Fruit fly (Drosophila melanogaster): Measurements from ENCODE around the gene Pdha.

The Pdha gene

dm6 chrX:4666650-4667360, 35.3 kb upstream of the Pdha start, which contains the start of gene CG3009 (continued):
- TF ChIP-seq lbe (GFP tag; optimal IDR thresholded peaks at IDR 0.05) (peak; percentile 90), CG18476 (GFP tag; optimal IDR thresholded peaks at IDR 0.05) (peak; percentile 93), dm (GFP tag; optimal IDR thresholded peaks at IDR 0.05) (peak; percentile 92), CG2889 (GFP tag; IDR thresholded peaks at IDR 0.05) (peak; percentile 95), kay (GFP tag; optimal IDR thresholded peaks at IDR 0.05) (peak; percentile 93), CG10565 (GFP tag; optimal IDR thresholded peaks at IDR 0.05) (peak; percentile 80), Sox102F (GFP tag; optimal IDR thresholded peaks at IDR 0.05) (peak; percentile 97), corto (GFP tag; optimal IDR thresholded peaks at IDR 0.05) (peak; percentile 88), Hand (GFP tag; optimal IDR thresholded peaks at IDR 0.05) (peak; percentile 97), CG7963 (GFP tag; IDR thresholded peaks at IDR 0.05; ENCODE audit: partially characterized antibody) (no peak), CG8924 (tag; optimal IDR thresholded peaks at IDR 0.05) (peak; percentile 97), CG10431 (GFP tag; optimal IDR thresholded peaks at IDR 0.05) (peak; percentile 85), CG9727 (GFP tag; optimal IDR thresholded peaks at IDR 0.05) (peak; percentile 95), CG8281 (tag; optimal IDR thresholded peaks at IDR 0.05) (peak; percentile 88), Hmx (GFP tag; optimal IDR thresholded peaks at IDR 0.05) (peak; percentile 89), CG17359 (tag; optimal IDR thresholded peaks at IDR 0.05) (peak; percentile 97), esg (GFP tag; conservative IDR thresholded peaks at IDR 0.05) (peak; percentile 97), repo (GFP tag; optimal IDR thresholded peaks at IDR 0.05) (peak; percentile 97), CG15011 (GFP tag; optimal IDR thresholded peaks at IDR 0.05) (peak; percentile 94), CG13424 (tag; optimal IDR thresholded peaks at IDR 0.05) (peak; percentile 98), stwl (tag; optimal IDR thresholded peaks at IDR 0.05) (peak; percentile 26), oc (tag; optimal IDR thresholded peaks at IDR 0.05) (peak; percentile 95), ab (GFP tag; optimal IDR thresholded peaks at IDR 0.05) (peak; percentile 87), Bgb (GFP tag; IDR thresholded peaks at IDR 0.05; ENCODE audit: partially characterized antibody) (peak; percentile 29; the same call in 1 of the 2 replicates), CG11085 (GFP tag; IDR thresholded peaks at IDR 0.05) (peak; percentile 95), tap (tag; optimal IDR thresholded peaks at IDR 0.05) (peak; percentile 95), CG3407 (GFP tag; optimal IDR thresholded peaks at IDR 0.05) (peak; percentile 92), Six4 (GFP tag; optimal IDR thresholded peaks at IDR 0.05) (peak; percentile 95), CG34376 (GFP tag; optimal IDR thresholded peaks at IDR 0.05) (peak; percentile 99), wdn (GFP tag; IDR thresholded peaks at IDR 0.05) (peak; percentile 98), CG10321 (GFP tag; IDR thresholded peaks at IDR 0.05) (peak; percentile 82), shn (GFP tag; optimal IDR thresholded peaks at IDR 0.05) (peak; percentile 98), CG31224 (GFP tag; IDR thresholded peaks at IDR 0.05) (peak; percentile 95), CG15073 (GFP tag; optimal IDR thresholded peaks at IDR 0.05) (peak; percentile 69), HLH4C (GFP tag; IDR thresholded peaks at IDR 0.05; ENCODE audit: partially characterized antibody) (peak; percentile 36; the same call in 1 of the 3 replicates), Bteb2 (GFP tag; optimal IDR thresholded peaks at IDR 0.05) (peak; percentile 97), gro (GFP tag; optimal IDR thresholded peaks at IDR 0.05) (peak; percentile 98), phol (tag; optimal IDR thresholded peaks at IDR 0.05) (peak; percentile 94), CG10654 (GFP tag; optimal IDR thresholded peaks at IDR 0.05) (peak; percentile 96), CrebB (tag; optimal IDR thresholded peaks at IDR 0.05) (peak; percentile 95), zen (tag; optimal IDR thresholded peaks at IDR 0.05) (peak; percentile 83), sqz (GFP tag; optimal IDR thresholded peaks at IDR 0.05) (peak; percentile 99), CG17328 (GFP tag; IDR thresholded peaks at IDR 0.05) (peak; percentile 95), Kr (GFP tag; optimal IDR thresholded peaks at IDR 0.05) (no peak), CG12155 (GFP tag; optimal IDR thresholded peaks at IDR 0.05) (peak; percentile 96), luna (GFP tag; optimal IDR thresholded peaks at IDR 0.05) (peak; percentile 95), pzg (GFP tag; optimal IDR thresholded peaks at IDR 0.05) (peak; percentile 45), CG18619 (GFP tag; optimal IDR thresholded peaks at IDR 0.05) (peak; percentile 98), CG12236 (GFP tag; optimal IDR thresholded peaks at IDR 0.05) (peak; percentile 95)
